ENCODE assay signal across 5 worm cellular contexts in the genomic region with DNA sequence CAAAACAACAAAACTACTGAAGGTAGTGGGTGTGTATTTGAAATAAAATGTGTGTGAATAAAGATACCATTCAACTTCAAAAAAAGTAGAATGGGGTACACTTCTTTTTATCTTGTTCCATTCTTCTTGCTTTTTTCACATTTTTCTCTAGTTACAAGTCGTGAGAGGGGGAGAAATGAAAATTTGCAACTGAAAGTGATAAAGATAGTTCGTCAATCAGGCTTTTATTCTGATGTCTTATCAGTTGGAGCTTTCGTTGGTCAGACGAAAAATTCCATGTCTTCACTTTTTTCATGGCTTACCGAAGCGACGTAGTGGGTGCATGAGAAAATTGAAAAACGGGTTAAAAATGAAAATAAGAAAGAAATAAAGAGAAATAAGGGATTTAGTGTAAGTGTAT.
TF ChIP-seq lines count a peak whose summit lies in the region.

Gene Y32F6A.4, minus strand, starts transcription at position 347 of the 400 bp plus-strand sequence.

TF ChIP-seq in whole organism, L1 larva, 84 proteins besides CTCF, POLR2A, EP300 and RAD21:
- TF ChIP-seq elt-2 (tag; optimal IDR thresholded peaks at IDR 0.05; lab: Kevin White, UChicago) = peak; percentile 51
- no peak for TF ChIP-seq nhr-71 (tag; optimal IDR thresholded peaks at IDR 0.05; lab: Kevin White, UChicago)

TF ChIP-seq in whole organism, L2 larva, 48 proteins besides CTCF, POLR2A, EP300 and RAD21:
- peak; percentile 8 for TF ChIP-seq gmeb-1 (tag; optimal IDR thresholded peaks at IDR 0.05; lab: Kevin White, UChicago)
- peak; percentile 51 for TF ChIP-seq fos-1 (tag; optimal IDR thresholded peaks at IDR 0.05; lab: Kevin White, UChicago)
- peak; percentile 2 for TF ChIP-seq crh-2 (tag; optimal IDR thresholded peaks at IDR 0.05; lab: Kevin White, UChicago)
- no peak for TF ChIP-seq nhr-21 (tag; optimal IDR thresholded peaks at IDR 0.05; lab: Kevin White, UChicago)
TF ChIP-seq in whole organism, L2 larva: peak in this region for 3.

TF ChIP-seq in whole organism, L3 larva, 47 proteins besides CTCF, POLR2A, EP300 and RAD21:
- TF ChIP-seq unc-39 (tag; optimal IDR thresholded peaks at IDR 0.05; lab: Kevin White, UChicago) = no peak
- TF ChIP-seq lin-15B (tag; optimal IDR thresholded peaks at IDR 0.05; lab: Kevin White, UChicago) = no peak
- peak; percentile 23 for TF ChIP-seq pqm-1 (tag; optimal IDR thresholded peaks at IDR 0.05; lab: Kevin White, UChicago)
- no peak for TF ChIP-seq pha-4 (tag; optimal IDR thresholded peaks at IDR 0.05; lab: Kevin White, UChicago)
- no peak for TF ChIP-seq nhr-237 (tag; optimal IDR thresholded peaks at IDR 0.05; lab: Kevin White, UChicago)
- no peak for TF ChIP-seq fkh-2 (tag; optimal IDR thresholded peaks at IDR 0.05; lab: Kevin White, UChicago)
- TF ChIP-seq tbx-2 (tag; optimal IDR thresholded peaks at IDR 0.05; lab: Kevin White, UChicago) = no peak
- no peak for TF ChIP-seq nhr-28 (tag; optimal IDR thresholded peaks at IDR 0.05; lab: Kevin White, UChicago)
- TF ChIP-seq elt-2 (tag; optimal IDR thresholded peaks at IDR 0.05; lab: Kevin White, UChicago) = peak; percentile 76
- no peak for TF ChIP-seq ceh-16 (tag; optimal IDR thresholded peaks at IDR 0.05; lab: Kevin White, UChicago)
- TF ChIP-seq ceh-28 (tag; optimal IDR thresholded peaks at IDR 0.05; lab: Kevin White, UChicago) = no peak
- no peak for TF ChIP-seq ceh-9 (tag; optimal IDR thresholded peaks at IDR 0.05; lab: Kevin White, UChicago)
- TF ChIP-seq eor-1 (tag; optimal IDR thresholded peaks at IDR 0.05; lab: Kevin White, UChicago) = no peak
- no peak for TF ChIP-seq ceh-82 (tag; optimal IDR thresholded peaks at IDR 0.05; lab: Kevin White, UChicago)
- no peak for TF ChIP-seq sea-2 (GFP tag; optimal IDR thresholded peaks at IDR 0.05; lab: Kevin White, UChicago)

TF ChIP-seq in whole organism, L4 larva, 104 proteins besides CTCF, POLR2A, EP300 and RAD21:
- TF ChIP-seq rbr-2 (tag; optimal IDR thresholded peaks at IDR 0.05; lab: Kevin White, UChicago) (no peak), saeg-2 (GFP tag; IDR thresholded peaks at IDR 0.05; lab: Robert Waterston, UW) (no peak), dmd-6 (GFP tag; IDR thresholded peaks at IDR 0.05; lab: Robert Waterston, UW) (peak; percentile 41; the same call in 1 of the 2 replicates), T26A8.4 (GFP tag; IDR thresholded peaks at IDR 0.05; lab: Robert Waterston, UW) (no peak), hlh-11 (tag; optimal IDR thresholded peaks at IDR 0.05; lab: Kevin White, UChicago) (peak; percentile 15), ctbp-1 (GFP tag; IDR thresholded peaks at IDR 0.05; lab: Robert Waterston, UW) (no peak), unc-62 (GFP tag; optimal IDR thresholded peaks at IDR 0.05 in 1 of 2; lab: Kevin White, UChicago) (peak in 1 of 2 experiments; percentile 81), unc-62 (tag; optimal IDR thresholded peaks at IDR 0.05; lab: Kevin White, UChicago) (no peak), nhr-28 (tag; optimal IDR thresholded peaks at IDR 0.05; lab: Kevin White, UChicago) (peak; percentile 39), pqm-1 (tag; optimal IDR thresholded peaks at IDR 0.05; lab: Kevin White, UChicago) (peak; percentile 69), daf-16 (GFP tag; optimal IDR thresholded peaks at IDR 0.05; lab: Kevin White, UChicago) (no peak), daf-16 (tag; optimal IDR thresholded peaks at IDR 0.05; lab: Kevin White, UChicago) (peak; percentile 45), ZK337.2 (GFP tag; IDR thresholded peaks at IDR 0.05; lab: Robert Waterston, UW) (no peak), php-3 (GFP tag; IDR thresholded peaks at IDR 0.05; lab: Robert Waterston, UW) (peak; percentile 17; the same call in 1 of the 2 replicates), madf-9 (GFP tag; conservative IDR thresholded peaks at IDR 0.05; lab: Robert Waterston, UW) (no peak), skn-1 (tag; optimal IDR thresholded peaks at IDR 0.05; lab: Kevin White, UChicago) (no peak)

TF ChIP-seq in whole organism, young adult, 124 proteins besides CTCF, POLR2A, EP300 and RAD21:
- TF ChIP-seq nhr-80 (tag; optimal IDR thresholded peaks at IDR 0.05; lab: Kevin White, UChicago) (peak; percentile 47), hsf-1 (GFP tag; IDR thresholded peaks at IDR 0.05; lab: Robert Waterston, UW) (no peak)
